Worm (Caenorhabditis elegans): ENCODE results near the gene Y45F3A.9.

- TF ChIP-seq lin-13 (GFP tag; optimal IDR thresholded peaks at IDR 0.05), result no peak
- no peak for TF ChIP-seq ceh-82 (tag; optimal IDR thresholded peaks at IDR 0.05)
- no peak for TF ChIP-seq lin-15B (tag; optimal IDR thresholded peaks at IDR 0.05)
- TF ChIP-seq elt-3 (tag; optimal IDR thresholded peaks at IDR 0.05), result no peak
- no peak for TF ChIP-seq rnt-1 (tag; optimal IDR thresholded peaks at IDR 0.05)
- TF ChIP-seq fkh-10 (GFP tag; optimal IDR thresholded peaks at IDR 0.05), result no peak
- TF ChIP-seq elt-2 (tag; optimal IDR thresholded peaks at IDR 0.05), result no peak
- TF ChIP-seq nhr-77 (tag; optimal IDR thresholded peaks at IDR 0.05), result no peak
- TF ChIP-seq ces-1 (GFP tag; optimal IDR thresholded peaks at IDR 0.05), result no peak
- no peak for TF ChIP-seq snpc-4 (tag; optimal IDR thresholded peaks at IDR 0.05)
- TF ChIP-seq nhr-11 (tag; optimal IDR thresholded peaks at IDR 0.05), result no peak
Observed at ce11 chrIII:10575320-10575719, 19.6 kb downstream of the Y45F3A.9 start, which contains the start of gene Y45F3A.4.

Data from whole organism, L1 larva.